Fruit fly (Drosophila melanogaster) whole organism, prepupa: ENCODE measurements around the gene CG12546.
A peak's percentile ranks its signal among the peaks of the same experiment; 100 is the strongest.
"Not testable (repeated sequence)": the region's sequence is repeated elsewhere in the genome, so short reads cannot be mapped to it uniquely, and the experiment has no call there.

ENCODE experiments used
- CG11762 ChIP-seq: fragments of 200-800 bp; sonication (Bioruptor generic); optimal IDR thresholded peaks from 3 replicates; lab custom pipeline; 2016; ENCODE audit warnings: missing biosample characterization, missing genetic modification characterization; ENCODE audit not compliant: insufficient read depth
- CG11902 ChIP-seq: fragments of 200-800 bp; sonication (Bioruptor generic); optimal IDR thresholded peaks from 3 replicates; lab custom pipeline; 2016; ENCODE audit warnings: missing biosample characterization, missing genetic modification characterization
- CG1621 ChIP-seq: fragments of 200-800 bp; sonication (Bioruptor generic); optimal IDR thresholded peaks from 3 replicates; lab custom pipeline; 2018; ENCODE audit warnings: missing biosample characterization, mild to moderate bottlenecking, missing genetic modification characterization
- CG3032 ChIP-seq: fragments of 200-800 bp; optimal IDR thresholded peaks from 2 replicates; lab custom pipeline; 2019; ENCODE audit warnings: missing biosample characterization, mild to moderate bottlenecking, missing genetic modification characterization, moderate library complexity
- CG32006 ChIP-seq: fragments of 200-800 bp; sonication (Bioruptor generic); optimal IDR thresholded peaks from 3 replicates; lab custom pipeline; 2017; ENCODE audit warnings: missing biosample characterization, mild to moderate bottlenecking, missing genetic modification characterization
- CG34406 ChIP-seq: fragments of 200-800 bp; sonication (Bioruptor generic); optimal IDR thresholded peaks from 3 replicates; lab custom pipeline; 2016; ENCODE audit warnings: missing biosample characterization, missing genetic modification characterization
- CG4318 ChIP-seq: fragments of 200-800 bp; sonication (Bioruptor generic); optimal IDR thresholded peaks from 3 replicates; lab custom pipeline; 2017; ENCODE audit warnings: missing biosample characterization, mild to moderate bottlenecking, missing genetic modification characterization
- CG6163 ChIP-seq: fragments of 200-800 bp; sonication (Bioruptor generic); IDR thresholded peaks from 3 replicates; pipeline ENCODE4 v1.3.6; 2022; ENCODE audit warnings: missing biosample characterization, missing genetic modification characterization
- CG6792 ChIP-seq: fragments of 200-800 bp; sonication (Bioruptor generic); optimal IDR thresholded peaks from 3 replicates; lab custom pipeline; 2016; ENCODE audit warnings: missing biosample characterization, missing genetic modification characterization
- CG9139 ChIP-seq: fragments of 200-800 bp; sonication (Bioruptor generic); optimal IDR thresholded peaks from 3 replicates; lab custom pipeline; 2017; ENCODE audit warnings: missing biosample characterization, mild to moderate bottlenecking, missing genetic modification characterization
- Eip75B ChIP-seq: fragments of 200-800 bp; sonication (Bioruptor generic); optimal IDR thresholded peaks from 3 replicates; lab custom pipeline; 2016; ENCODE audit warnings: missing biosample characterization, missing genetic modification characterization
- Eip78C ChIP-seq: fragments of 200-800 bp; sonication (Bioruptor generic); peaks from one replicate; lab custom pipeline; 2016; ENCODE audit warnings: missing biosample characterization, missing genetic modification characterization
- Eip93F ChIP-seq: fragments of 200-800 bp; sonication (Bioruptor generic); optimal IDR thresholded peaks from 2 replicates; lab custom pipeline; 2016; ENCODE audit warnings: missing biosample characterization, mild to moderate bottlenecking, missing genetic modification characterization
- Ets96B ChIP-seq: fragments of 200-800 bp; optimal IDR thresholded peaks from 2 replicates; lab custom pipeline; 2019; ENCODE audit warnings: missing biosample characterization, mild to moderate bottlenecking, missing genetic modification characterization, moderate library complexity
- Hr38 ChIP-seq: sonication (Bioruptor generic); optimal IDR thresholded peaks from 2 replicates; lab custom pipeline; 2016; ENCODE audit warnings: missing biosample characterization, missing genetic modification characterization
- Hr4 ChIP-seq: fragments of 200-800 bp; sonication (Bioruptor generic); optimal IDR thresholded peaks from 3 replicates; lab custom pipeline; 2016; ENCODE audit warnings: missing biosample characterization, missing genetic modification characterization
- OdsH ChIP-seq: fragments of 200-800 bp; sonication (Bioruptor generic); optimal IDR thresholded peaks from 3 replicates; lab custom pipeline; 2016; ENCODE audit warnings: missing biosample characterization, missing genetic modification characterization
- Sox102F ChIP-seq: fragments of 200-800 bp; sonication (Bioruptor generic); optimal IDR thresholded peaks from 2 replicates; lab custom pipeline; 2016; ENCODE audit warnings: missing biosample characterization, mild to moderate bottlenecking, missing genetic modification characterization
- Sox15 ChIP-seq: fragments of 200-800 bp; sonication (Bioruptor generic); optimal IDR thresholded peaks from 3 replicates; lab custom pipeline; 2016; ENCODE audit warnings: missing biosample characterization, missing genetic modification characterization
- acj6 ChIP-seq: fragments of 200-800 bp; sonication (Bioruptor generic); optimal IDR thresholded peaks from 3 replicates; lab custom pipeline; 2016; ENCODE audit warnings: missing biosample characterization, missing genetic modification characterization
- dac ChIP-seq: fragments of 200-800 bp; sonication (Bioruptor generic); optimal IDR thresholded peaks from 2 replicates; lab custom pipeline; 2017; ENCODE audit warnings: missing biosample characterization, mild to moderate bottlenecking, missing genetic modification characterization
- dsx ChIP-seq: fragments of 200-800 bp; optimal IDR thresholded peaks from 3 replicates; lab custom pipeline; 2019; ENCODE audit warnings: missing biosample characterization, mild to moderate bottlenecking, missing genetic modification characterization, moderate library complexity; ENCODE audit not compliant: poor library complexity, severe bottlenecking
- eg ChIP-seq: fragments of 200-800 bp; sonication (Bioruptor generic); IDR thresholded peaks from 3 replicates; pipeline ENCODE4 v1.3.6; 2022; ENCODE audit warnings: missing biosample characterization, missing genetic modification characterization
- esn ChIP-seq: fragments of 200-800 bp; sonication (Bioruptor generic); optimal IDR thresholded peaks from 2 replicates; lab custom pipeline; 2016; ENCODE audit warnings: missing biosample characterization, mild to moderate bottlenecking, missing genetic modification characterization, moderate library complexity
- fd59A ChIP-seq: fragments of 200-800 bp; sonication (Bioruptor generic); optimal IDR thresholded peaks from 2 replicates; lab custom pipeline; 2017; ENCODE audit warnings: missing biosample characterization, mild to moderate bottlenecking, missing genetic modification characterization, missing genetic modification reagents
- fd85E ChIP-seq: fragments of 200-800 bp; sonication (Bioruptor generic); optimal IDR thresholded peaks from 3 replicates; lab custom pipeline; 2016; ENCODE audit warnings: missing biosample characterization, missing genetic modification characterization
- fkh ChIP-seq: fragments of 200-800 bp; sonication (Bioruptor generic); optimal IDR thresholded peaks from 3 replicates; lab custom pipeline; 2017; ENCODE audit warnings: missing biosample characterization, mild to moderate bottlenecking, missing genetic modification characterization, moderate library complexity
- salr ChIP-seq, 2 experiments: fragments of 200-800 bp; sonication (Bioruptor generic); optimal IDR thresholded peaks; 3 replicates each; lab custom pipeline; 2016 to 2018; ENCODE audit warnings: missing biosample characterization in 2 of 2, missing genetic modification characterization in 2 of 2, mild to moderate bottlenecking in 1 of 2
- spab ChIP-seq: fragments of 200-800 bp; sonication (Bioruptor generic); optimal IDR thresholded peaks from 2 replicates; lab custom pipeline; 2017; ENCODE audit warnings: missing biosample characterization, mild to moderate bottlenecking, missing genetic modification characterization, missing genetic modification reagents
- vri ChIP-seq: fragments of 200-800 bp; sonication (Bioruptor generic); optimal IDR thresholded peaks from 3 replicates; lab custom pipeline; 2016; ENCODE audit warnings: missing biosample characterization, mild to moderate bottlenecking, missing genetic modification characterization

CG12546 gene

DNA sequence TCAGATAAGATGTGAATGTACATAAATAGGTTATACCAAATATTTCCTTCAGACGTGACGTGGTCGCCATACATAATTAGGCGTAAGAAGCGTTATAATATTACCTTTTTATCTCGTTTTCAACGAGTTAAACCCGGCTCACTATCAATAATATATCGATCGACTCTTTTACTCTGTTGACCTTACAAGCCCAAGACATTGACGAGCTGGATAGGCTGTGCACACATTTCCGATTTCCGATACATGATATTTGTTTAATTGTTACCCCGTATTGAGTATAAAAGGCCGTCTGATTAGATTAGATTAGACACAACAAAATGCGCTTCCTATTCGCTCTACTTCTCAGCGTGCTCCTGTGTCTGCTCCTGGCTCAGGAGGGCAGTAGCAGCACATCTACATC, 3.3 kb upstream of the CG12546 start, which contains the start of gene CG32453:
CG32453 (plus strand) TSS at position 301 of the 400 bp plus-strand sequence.
- TF ChIP-seq fd85E, CG9139, dsx (GFP tag; lab: Kevin White, UChicago): not testable (repeated sequence)

dm6 chr3L:22695653-22696052, 2.0 kb upstream of the CG12546 start, which contains the start of gene CG14452:
Gene CG14452, plus strand, starts transcription at chr3L:22695953.
- TF ChIP-seq acj6 (GFP tag; lab: Kevin White, UChicago): no peak
- TF ChIP-seq CG9139 (GFP tag; lab: Kevin White, UChicago): no peak
- TF ChIP-seq CG6163 (GFP tag; lab: Robert Waterston, UW): no peak
- TF ChIP-seq CG11902: no peak
- no peak for TF ChIP-seq Eip75B (GFP tag; lab: Kevin White, UChicago)
- TF ChIP-seq salr (GFP tag; optimal IDR thresholded peaks at IDR 0.05; lab: Kevin White, UChicago): no peak
- no peak for TF ChIP-seq eg (GFP tag; lab: Robert Waterston, UW)
- no peak for TF ChIP-seq Eip93F (GFP tag; lab: Kevin White, UChicago)
- TF ChIP-seq fkh (GFP tag; lab: Kevin White, UChicago): no peak
- TF ChIP-seq OdsH (GFP tag; lab: Kevin White, UChicago): no peak

- not testable (repeated sequence) for TF ChIP-seq CG1621; fkh (GFP tag; lab: Kevin White, UChicago); CG9139 (GFP tag; lab: Kevin White, UChicago)
Observed at dm6 chr3L:22692428-22692827, 1.2 kb downstream of the CG12546 start, which contains the start of gene CG14454. Gene CG14454, minus strand, starts transcription at chr3L:22692528.

dm6 chr3L:22686987-22687386, 6.6 kb downstream of the CG12546 start, which contains the start of the genes CG14455 and CG14456:
Gene CG14455, minus strand, starts transcription at chr3L:22687087.
Gene CG14456, plus strand, starts transcription at chr3L:22687222.
- no peak for TF ChIP-seq OdsH (GFP tag; lab: Kevin White, UChicago)
- no peak for TF ChIP-seq fd59A
- no peak for TF ChIP-seq dac
- no peak for TF ChIP-seq eg (GFP tag; lab: Robert Waterston, UW)
- TF ChIP-seq vri (GFP tag; lab: Kevin White, UChicago): no peak
- TF ChIP-seq Eip75B (GFP tag; lab: Kevin White, UChicago): no peak
- no peak for TF ChIP-seq Sox102F (GFP tag; lab: Kevin White, UChicago)
- no peak for TF ChIP-seq salr (GFP tag; optimal IDR thresholded peaks at IDR 0.05; lab: Kevin White, UChicago)
- no peak for TF ChIP-seq CG11762
- TF ChIP-seq, all 60 proteins: peak for 0

dm6 chr3L:22680932-22681331, 12.7 kb downstream of the CG12546 start:
- no peak for TF ChIP-seq Sox15 (GFP tag; lab: Kevin White, UChicago)
- TF ChIP-seq CG3032 (tag; lab: Kevin White, UChicago): peak; percentile 61

DNA sequence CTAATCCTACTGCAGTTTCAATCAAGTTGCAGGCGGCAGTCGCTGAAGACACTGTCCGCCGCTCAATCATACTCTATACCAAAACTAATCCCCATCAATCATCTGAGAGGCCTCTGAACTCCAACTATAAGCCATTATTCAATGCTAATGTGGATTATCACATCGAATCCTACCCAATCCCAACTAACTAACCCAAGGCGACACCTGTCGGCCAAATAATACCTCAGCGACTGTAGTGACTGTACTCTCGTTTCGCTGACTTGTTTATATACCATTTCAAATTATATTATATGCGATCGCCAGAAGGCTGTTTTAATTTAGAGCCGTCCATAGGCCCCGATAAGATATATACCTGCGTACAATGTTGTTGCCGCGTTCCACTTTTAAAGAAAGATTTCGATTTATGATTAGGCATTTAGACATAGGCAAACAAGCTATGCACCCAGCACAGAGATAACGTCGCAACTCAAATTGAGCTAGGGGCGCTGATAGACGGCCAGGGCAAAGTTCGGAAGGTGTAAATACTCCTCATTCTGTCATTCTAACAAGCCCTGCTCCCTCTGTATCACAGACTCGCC, 21.8 kb downstream of the CG12546 start:
- no peak for TF ChIP-seq CG34406
- no peak for TF ChIP-seq Ets96B
- TF ChIP-seq spab (GFP tag; lab: Kevin White, UChicago): no peak
- TF ChIP-seq CG32006: no peak
- peak; percentile 55 for TF ChIP-seq fkh (GFP tag; lab: Kevin White, UChicago)
- TF ChIP-seq Eip78C (GFP tag; lab: Kevin White, UChicago): no peak
- TF ChIP-seq Hr38 (GFP tag; lab: Kevin White, UChicago): no peak

dm6 chr3L:22670174-22670573, 23.4 kb downstream of the CG12546 start:
- no peak for TF ChIP-seq Eip78C (GFP tag; lab: Kevin White, UChicago)
- TF ChIP-seq CG6792 (GFP tag; lab: Kevin White, UChicago): no peak
- TF ChIP-seq CG4318 (GFP tag; lab: Kevin White, UChicago): no peak
- no peak for TF ChIP-seq esn (GFP tag; lab: Kevin White, UChicago)
- no peak for TF ChIP-seq Hr4 (GFP tag; lab: Kevin White, UChicago)
- TF ChIP-seq, all 60 proteins: peak for 0
